Worm (Caenorhabditis elegans) whole organism, L1 larva: Measurements from ENCODE around the gene C18H9.5.

ENCODE experiments used
- nhr-90 ChIP-seq: sonication (generic microtip); optimal IDR thresholded peaks from 2 replicates; lab custom pipeline; 2016; ENCODE audit warnings: mild to moderate bottlenecking, missing genetic modification characterization, missing compliant biosample characterization; ENCODE audit not compliant: poor library complexity
- pag-3 ChIP-seq: sonication (generic microtip); optimal IDR thresholded peaks from 2 replicates; lab custom pipeline; 2017; ENCODE audit warnings: missing genetic modification characterization, mild to moderate bottlenecking, missing compliant biosample characterization, antibody characterized with exemption, borderline replicate concordance; ENCODE audit not compliant: insufficient read depth

DNA sequence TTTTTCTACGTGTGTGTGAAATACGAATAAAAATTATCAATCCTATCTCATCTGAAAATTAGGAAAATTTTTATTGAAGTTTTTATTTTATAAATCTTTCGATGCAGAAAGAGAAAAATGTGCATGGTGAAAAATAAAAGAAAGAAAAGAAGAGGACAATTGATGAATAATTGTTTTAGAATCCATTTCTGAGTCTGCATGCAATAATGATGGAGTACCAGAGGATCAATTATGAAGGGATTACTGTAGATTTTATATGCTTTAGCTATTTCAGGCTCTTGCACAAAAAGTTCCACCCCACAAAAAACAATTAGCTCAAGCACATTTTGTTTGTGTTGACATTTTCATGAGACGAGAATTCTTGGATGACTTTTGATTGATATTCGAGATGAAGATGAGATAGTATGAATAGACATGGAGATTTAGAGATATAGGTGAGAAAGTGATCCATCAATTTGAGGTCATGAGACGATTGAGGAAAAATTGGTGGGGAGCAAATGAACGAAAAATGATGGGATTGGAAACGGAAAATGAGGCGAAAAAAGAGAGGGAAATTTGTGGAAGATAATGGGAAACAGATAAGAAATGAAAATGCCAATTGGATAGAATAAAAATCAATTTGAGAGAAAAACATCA lies 10.3 kb upstream of the C18H9.5 start, which contains the start of gene rpy-1:
- TF ChIP-seq nhr-90 (tag; lab: Kevin White, UChicago): no peak
- TF ChIP-seq pag-3 (tag; lab: Kevin White, UChicago): no peak
